Fruit fly (Drosophila melanogaster) whole organism, embryonic: Measurements from ENCODE around the gene SMC1.
A peak's percentile ranks its signal among the peaks of the same experiment; 100 is the strongest.

Experiments
- ATbp ChIP-seq: fragments of 200-800 bp; sonication (Bioruptor generic); optimal IDR thresholded peaks from 2 replicates; lab custom pipeline; 2017; ENCODE audit warnings: missing biosample characterization, mild to moderate bottlenecking, missing genetic modification characterization, missing genetic modification reagents
- CG12299 ChIP-seq: fragments of 200-800 bp; sonication (Bioruptor generic); optimal IDR thresholded peaks from 2 replicates; lab custom pipeline; 2018; ENCODE audit warnings: missing biosample characterization, mild to moderate bottlenecking, missing genetic modification characterization
- CG12391 ChIP-seq: fragments of 200-800 bp; sonication (Bioruptor generic); optimal IDR thresholded peaks from 3 replicates; lab custom pipeline; 2018; ENCODE audit warnings: missing biosample characterization, mild to moderate bottlenecking, missing genetic modification characterization, moderate library complexity
- CG12769 ChIP-seq: fragments of 200-800 bp; sonication (Bioruptor generic); optimal IDR thresholded peaks from 2 replicates; lab custom pipeline; 2019; ENCODE audit warnings: missing biosample characterization, mild to moderate bottlenecking, missing genetic modification characterization, moderate library complexity
- CG13296 ChIP-seq: fragments of 200-800 bp; sonication (Bioruptor generic); optimal IDR thresholded peaks from 3 replicates; lab custom pipeline; 2018; ENCODE audit warnings: missing biosample characterization, mild to moderate bottlenecking, missing genetic modification characterization
- CG15011 ChIP-seq: fragments of 200-800 bp; sonication (Bioruptor generic); optimal IDR thresholded peaks from 3 replicates; lab custom pipeline; 2018; ENCODE audit warnings: missing biosample characterization, mild to moderate bottlenecking, missing genetic modification characterization
- CG15514 ChIP-seq: fragments of 200-800 bp; sonication (Bioruptor generic); optimal IDR thresholded peaks from 3 replicates; lab custom pipeline; 2017; ENCODE audit warnings: missing biosample characterization, missing genetic modification characterization, mild to moderate bottlenecking, moderate library complexity, missing genetic modification reagents
- CG16815 ChIP-seq: fragments of 200-800 bp; sonication (Bioruptor generic); optimal IDR thresholded peaks from 3 replicates; lab custom pipeline; 2017; ENCODE audit warnings: missing biosample characterization, mild to moderate bottlenecking, missing genetic modification characterization
- CG17385 ChIP-seq: fragments of 200-800 bp; sonication (Bioruptor generic); optimal IDR thresholded peaks from 3 replicates; lab custom pipeline; 2018; ENCODE audit warnings: missing biosample characterization, mild to moderate bottlenecking, missing genetic modification characterization
- CG17912 ChIP-seq: fragments of 200-800 bp; sonication (Bioruptor generic); optimal IDR thresholded peaks from 2 replicates; lab custom pipeline; 2018; ENCODE audit warnings: missing biosample characterization, mild to moderate bottlenecking, missing genetic modification characterization
- CG1832 ChIP-seq: fragments of 200-800 bp; sonication (Bioruptor generic); optimal IDR thresholded peaks from 2 replicates; lab custom pipeline; 2017; ENCODE audit warnings: missing biosample characterization, mild to moderate bottlenecking, missing genetic modification characterization, inconsistent platforms
- CG30020 ChIP-seq: fragments of 200-800 bp; optimal IDR thresholded peaks from 2 replicates; lab custom pipeline; 2019; ENCODE audit warnings: missing biosample characterization, mild to moderate bottlenecking, missing genetic modification characterization, moderate library complexity
- CG31224 ChIP-seq: fragments of 200-800 bp; sonication (Bioruptor generic); IDR thresholded peaks from 2 replicates; pipeline ENCODE4 v1.3.6; 2022; ENCODE audit warnings: missing biosample characterization, missing genetic modification characterization
- CG3995 ChIP-seq: fragments of 200-800 bp; sonication (Bioruptor generic); optimal IDR thresholded peaks from 3 replicates; lab custom pipeline; 2016; ENCODE audit warnings: missing biosample characterization, missing genetic modification characterization
- CG4854 ChIP-seq: fragments of 200-800 bp; sonication (Bioruptor generic); optimal IDR thresholded peaks from 2 replicates; lab custom pipeline; 2016; ENCODE audit warnings: missing biosample characterization, missing genetic modification characterization, inconsistent platforms
- CG5245 ChIP-seq: fragments of 200-800 bp; sonication (Bioruptor generic); optimal IDR thresholded peaks from 3 replicates; lab custom pipeline; 2016; ENCODE audit warnings: missing biosample characterization, missing genetic modification characterization
- CG6654 ChIP-seq: fragments of 200-800 bp; sonication (Bioruptor generic); optimal IDR thresholded peaks from 2 replicates; lab custom pipeline; 2017; ENCODE audit warnings: missing biosample characterization, mild to moderate bottlenecking, missing genetic modification characterization
- CG8290 ChIP-seq, 3 experiments: fragments of 200-800 bp; sonication (Bioruptor generic); optimal IDR thresholded peaks; 2 replicates each; lab custom pipeline; 2016 to 2019; ENCODE audit warnings: missing biosample characterization in 3 of 3, missing genetic modification characterization in 3 of 3, mild to moderate bottlenecking in 2 of 3, moderate library complexity in 1 of 3
- CG8359 ChIP-seq: fragments of 200-800 bp; sonication (Bioruptor generic); optimal IDR thresholded peaks from 2 replicates; lab custom pipeline; 2017; ENCODE audit warnings: missing biosample characterization, mild to moderate bottlenecking, missing genetic modification characterization, borderline replicate concordance
- CG8944 ChIP-seq: fragments of 200-800 bp; sonication (Bioruptor generic); optimal IDR thresholded peaks from 3 replicates; lab custom pipeline; 2016; ENCODE audit warnings: missing biosample characterization, missing genetic modification characterization
- CG9727 ChIP-seq: fragments of 200-800 bp; sonication (Bioruptor generic); optimal IDR thresholded peaks from 3 replicates; lab custom pipeline; 2017; ENCODE audit warnings: missing biosample characterization, mild to moderate bottlenecking, missing genetic modification characterization
- Doc2 ChIP-seq: fragments of 200-800 bp; sonication (Bioruptor generic); IDR thresholded peaks from 2 replicates; pipeline ENCODE4 v1.3.6; 2022; ENCODE audit warnings: missing biosample characterization, missing genetic modification characterization
- Dref ChIP-seq: fragments of 200-800 bp; sonication (Bioruptor generic); IDR thresholded peaks from 2 replicates; pipeline ENCODE4 v1.3.6; 2022; ENCODE audit warnings: missing biosample characterization, missing genetic modification characterization
- E2f2 ChIP-seq: fragments of 200-800 bp; sonication (Bioruptor generic); IDR thresholded peaks from 2 replicates; pipeline ENCODE4 v1.3.6; 2022; ENCODE audit warnings: missing biosample characterization, missing genetic modification characterization
- Fer3 ChIP-seq: fragments of 200-800 bp; sonication (Bioruptor generic); optimal IDR thresholded peaks from 2 replicates; lab custom pipeline; 2018; ENCODE audit warnings: missing biosample characterization, mild to moderate bottlenecking, missing genetic modification characterization, moderate library complexity
- Lhr ChIP-seq: fragments of 200-800 bp; sonication (Bioruptor generic); optimal IDR thresholded peaks from 3 replicates; lab custom pipeline; 2017; ENCODE audit warnings: mild to moderate bottlenecking, missing biosample characterization, missing genetic modification reagents, missing genetic modification characterization
- Mad ChIP-seq: fragments of 200-800 bp; sonication (Bioruptor generic); optimal IDR thresholded peaks from 2 replicates; lab custom pipeline; 2016; ENCODE audit warnings: missing biosample characterization, missing genetic modification characterization
- Max ChIP-seq: fragments of 200-800 bp; sonication (Bioruptor generic); optimal IDR thresholded peaks from 2 replicates; lab custom pipeline; 2016; ENCODE audit warnings: missing biosample characterization, mild to moderate bottlenecking, missing genetic modification characterization
- Meics ChIP-seq: fragments of 200-800 bp; sonication (Bioruptor generic); optimal IDR thresholded peaks from 2 replicates; lab custom pipeline; 2017; ENCODE audit warnings: missing biosample characterization, mild to moderate bottlenecking, missing genetic modification characterization
- Mrtf ChIP-seq: fragments of 200-800 bp; sonication (Bioruptor generic); IDR thresholded peaks from 3 replicates; pipeline ENCODE4 v1.3.6; 2022; ENCODE audit warnings: missing biosample characterization, missing genetic modification characterization
- Poxn ChIP-seq: fragments of 200-800 bp; sonication (Bioruptor generic); IDR thresholded peaks from 2 replicates; pipeline ENCODE4 v1.3.6; 2022; ENCODE audit warnings: missing biosample characterization, missing genetic modification characterization
- Ptx1 ChIP-seq: fragments of 200-800 bp; sonication (Bioruptor generic); IDR thresholded peaks from 2 replicates; pipeline ENCODE4 v1.3.6; 2022; ENCODE audit warnings: missing biosample characterization, missing genetic modification characterization
- ab ChIP-seq: fragments of 200-800 bp; sonication (Bioruptor generic); optimal IDR thresholded peaks from 2 replicates; lab custom pipeline; 2016; ENCODE audit warnings: missing biosample characterization, missing genetic modification characterization
- cwo ChIP-seq: fragments of 200-800 bp; sonication (Bioruptor generic); optimal IDR thresholded peaks from 3 replicates; lab custom pipeline; 2017; ENCODE audit warnings: missing biosample characterization, missing genetic modification characterization, mild to moderate bottlenecking, moderate library complexity, missing genetic modification reagents
- dpn ChIP-seq, 2 experiments: fragments of 200-800 bp; sonication (Bioruptor generic); optimal IDR thresholded peaks; 3 replicates each; lab custom pipeline; 2016; ENCODE audit warnings: missing biosample characterization in 2 of 2, missing genetic modification characterization in 2 of 2
- eyg ChIP-seq: fragments of 200-800 bp; sonication (Bioruptor generic); optimal IDR thresholded peaks from 3 replicates; lab custom pipeline; 2016; ENCODE audit warnings: missing biosample characterization, missing genetic modification characterization
- grau ChIP-seq: fragments of 200-800 bp; optimal IDR thresholded peaks from 3 replicates; lab custom pipeline; 2019; ENCODE audit warnings: missing biosample characterization, mild to moderate bottlenecking, missing genetic modification characterization, moderate library complexity
- kay ChIP-seq: fragments of 200-800 bp; sonication (Bioruptor generic); optimal IDR thresholded peaks from 2 replicates; lab custom pipeline; 2016; ENCODE audit warnings: missing biosample characterization, missing genetic modification characterization
- lab ChIP-seq: fragments of 200-800 bp; sonication (Bioruptor generic); optimal IDR thresholded peaks from 3 replicates; lab custom pipeline; 2017; ENCODE audit warnings: missing biosample characterization, missing genetic modification characterization, mild to moderate bottlenecking, moderate library complexity, missing genetic modification reagents
- lmd ChIP-seq: fragments of 200-800 bp; sonication (Bioruptor generic); IDR thresholded peaks from 2 replicates; pipeline ENCODE4 v1.3.6; 2022; ENCODE audit warnings: missing biosample characterization, missing genetic modification characterization
- mirr ChIP-seq: fragments of 200-800 bp; sonication (Bioruptor generic); optimal IDR thresholded peaks from 3 replicates; lab custom pipeline; 2018; ENCODE audit warnings: missing biosample characterization, mild to moderate bottlenecking, missing genetic modification characterization
- nom ChIP-seq: fragments of 200-800 bp; sonication (Bioruptor generic); optimal IDR thresholded peaks from 2 replicates; lab custom pipeline; 2017; ENCODE audit warnings: missing biosample characterization, missing genetic modification characterization, mild to moderate bottlenecking, moderate library complexity, missing genetic modification reagents
- pzg ChIP-seq: fragments of 200-800 bp; sonication (Bioruptor generic); optimal IDR thresholded peaks from 3 replicates; lab custom pipeline; 2018; ENCODE audit warnings: missing biosample characterization, mild to moderate bottlenecking, missing genetic modification characterization, moderate library complexity
- sima ChIP-seq: fragments of 200-800 bp; sonication (Bioruptor generic); optimal IDR thresholded peaks from 2 replicates; lab custom pipeline; 2016; ENCODE audit warnings: missing biosample characterization, missing genetic modification characterization
- stwl ChIP-seq: fragments of 200-800 bp; sonication (Bioruptor generic); optimal IDR thresholded peaks from 3 replicates; lab custom pipeline; 2018; ENCODE audit warnings: missing biosample characterization, mild to moderate bottlenecking, missing genetic modification characterization, moderate library complexity
- trem ChIP-seq: fragments of 200-800 bp; optimal IDR thresholded peaks from 3 replicates; lab custom pipeline; 2019; ENCODE audit warnings: missing biosample characterization, mild to moderate bottlenecking, missing genetic modification characterization, moderate library complexity
- unc-4 ChIP-seq: fragments of 200-800 bp; sonication (Bioruptor generic); IDR thresholded peaks from 2 replicates; pipeline ENCODE4 v1.3.6; 2022; ENCODE audit warnings: missing biosample characterization, missing genetic modification characterization; ENCODE audit not compliant: partially characterized antibody

Gene SMC1

DNA sequence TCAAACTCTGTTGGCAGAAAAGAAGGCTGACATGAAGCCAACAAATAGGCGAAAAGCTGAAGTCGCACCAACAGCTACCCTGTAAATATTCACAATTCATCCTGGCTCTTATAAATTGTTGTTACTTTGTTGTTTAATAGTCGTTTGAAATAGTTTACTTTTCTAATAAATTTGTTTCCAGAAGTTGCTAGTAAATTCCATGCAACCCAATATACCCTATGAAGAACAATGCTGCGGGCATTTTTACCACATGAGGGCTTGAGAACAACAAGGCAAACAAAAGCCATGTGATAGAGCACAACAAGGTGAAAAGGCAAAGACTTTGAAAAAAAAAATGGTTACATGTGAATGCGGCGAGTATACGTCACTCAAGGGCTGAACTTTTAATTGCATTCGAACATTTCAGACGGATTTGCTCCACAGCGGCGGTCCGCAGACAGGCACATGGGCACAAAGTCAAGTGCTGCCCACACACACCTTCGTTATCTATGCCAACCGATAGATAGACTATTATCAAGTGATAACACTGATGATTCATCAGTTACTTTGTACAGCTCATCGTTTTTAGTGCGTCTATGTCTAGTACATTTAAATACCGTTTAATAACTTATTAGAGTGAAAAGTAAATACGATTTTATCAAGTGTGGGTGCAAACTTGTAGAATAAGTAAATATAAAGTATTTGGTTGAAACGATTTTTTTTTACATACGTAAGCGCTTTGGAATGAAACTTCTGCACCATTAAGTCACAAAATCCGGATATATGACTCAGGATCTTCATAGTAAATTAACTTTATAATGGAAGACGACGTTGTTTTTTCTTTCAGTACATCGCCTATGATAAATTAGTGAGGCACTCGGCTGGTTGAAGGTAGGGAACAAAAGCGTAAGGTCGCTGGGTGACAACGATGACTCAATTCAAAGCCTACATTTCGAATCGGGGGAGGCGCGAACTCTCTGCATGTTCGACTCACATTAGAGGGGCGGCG is 41.2 kb downstream of the SMC1 start (continued):
- TF ChIP-seq CG3995 (GFP tag; lab: Kevin White, UChicago) (no peak), pzg (no peak), CG12391 (tag; lab: Kevin White, UChicago) (peak; percentile 75), mirr (GFP tag; lab: Kevin White, UChicago) (peak; percentile 26), lab (GFP tag; lab: Kevin White, UChicago) (peak; percentile 86), CG15011 (GFP tag; lab: Kevin White, UChicago) (peak; percentile 67), Lhr (GFP tag; lab: Kevin White, UChicago) (peak; percentile 16), CG12299 (tag; lab: Kevin White, UChicago) (peak; percentile 47), Mad (GFP tag; lab: Kevin White, UChicago) (peak; percentile 73), CG1832 (GFP tag; lab: Kevin White, UChicago) (no peak), stwl (tag; lab: Kevin White, UChicago) (no peak), CG13296 (GFP tag; lab: Kevin White, UChicago) (peak; percentile 37), CG4854 (peak; percentile 65), CG6654 (peak; percentile 37), unc-4 (GFP tag; lab: Robert Waterston, UW) (no peak), CG8944 (GFP tag; lab: Kevin White, UChicago) (peak; percentile 70)

dm6 chr3R:24100717-24101116 is 42.6 kb downstream of the SMC1 start:
- TF ChIP-seq CG9727, result no peak
- TF ChIP-seq ab (GFP tag; lab: Kevin White, UChicago), result no peak
- TF ChIP-seq E2f2 (GFP tag; lab: Robert Waterston, UW), result no peak
- no peak for TF ChIP-seq sima (GFP tag; lab: Kevin White, UChicago)
- peak; percentile 8 for TF ChIP-seq kay (GFP tag; lab: Kevin White, UChicago)
- no peak for TF ChIP-seq Dref (GFP tag; lab: Robert Waterston, UW)
- TF ChIP-seq Max (GFP tag; lab: Kevin White, UChicago), result no peak
- no peak for TF ChIP-seq Ptx1 (GFP tag; lab: Robert Waterston, UW)
- no peak for TF ChIP-seq CG8359
- no peak for TF ChIP-seq ATbp
- peak in 1 of 2 experiments; percentile 15 for TF ChIP-seq dpn (GFP tag; optimal IDR thresholded peaks at IDR 0.05; lab: Kevin White, UChicago)
- TF ChIP-seq CG8290 (GFP tag; optimal IDR thresholded peaks at IDR 0.05; lab: Kevin White, UChicago), result no peak
- peak in 1 of 2 experiments; percentile 2 for TF ChIP-seq CG8290 (tag; optimal IDR thresholded peaks at IDR 0.05; lab: Kevin White, UChicago)
- peak; percentile 34; the same call in 1 of the 2 replicates for TF ChIP-seq lmd
- no peak for TF ChIP-seq CG5245 (GFP tag; lab: Kevin White, UChicago)
- no peak for TF ChIP-seq nom (GFP tag; lab: Kevin White, UChicago)
- TF ChIP-seq Poxn (GFP tag; lab: Robert Waterston, UW), result no peak
- TF ChIP-seq Meics (GFP tag; lab: Kevin White, UChicago), result no peak
- TF ChIP-seq CG17385 (GFP tag; lab: Kevin White, UChicago), result peak; percentile 3
- TF ChIP-seq CG15514 (GFP tag; lab: Kevin White, UChicago), result no peak
- TF ChIP-seq grau (tag; lab: Kevin White, UChicago), result peak; percentile 34
- no peak for TF ChIP-seq CG16815
- peak; percentile 3 for TF ChIP-seq Fer3 (tag; lab: Kevin White, UChicago)
- no peak for TF ChIP-seq CG17912 (GFP tag; lab: Kevin White, UChicago)
- TF ChIP-seq Mrtf (GFP tag; lab: Robert Waterston, UW), result no peak
- TF ChIP-seq Doc2, result no peak
- TF ChIP-seq CG30020 (tag; lab: Kevin White, UChicago), result no peak
- TF ChIP-seq CG31224 (GFP tag; lab: Robert Waterston, UW), result no peak
- peak; percentile 31 for TF ChIP-seq CG12769
- TF ChIP-seq eyg (GFP tag; lab: Kevin White, UChicago), result no peak
- TF ChIP-seq trem (tag; lab: Kevin White, UChicago), result no peak
- TF ChIP-seq cwo (GFP tag; lab: Kevin White, UChicago), result no peak
